Fruit fly (Drosophila melanogaster) whole organism, embryonic: ENCODE results near the gene CG14194.

Source experiments
- BEAF-32 ChIP-seq: fragments of 200-800 bp; sonication (Bioruptor generic); optimal IDR thresholded peaks from 3 replicates; lab custom pipeline; 2017; ENCODE audit warnings: missing biosample characterization, missing genetic modification characterization, mild to moderate bottlenecking, moderate library complexity, missing genetic modification reagents
- Bdp1 ChIP-seq: fragments of 200-800 bp; sonication (Bioruptor generic); optimal IDR thresholded peaks from 3 replicates; lab custom pipeline; 2016; ENCODE audit warnings: missing biosample characterization, missing genetic modification characterization
- Bgb ChIP-seq: fragments of 200-800 bp; sonication (Bioruptor generic); IDR thresholded peaks from 2 replicates; pipeline ENCODE4 v1.3.6; 2022; ENCODE audit warnings: missing biosample characterization, missing genetic modification characterization; ENCODE audit not compliant: partially characterized antibody
- CG11247 ChIP-seq: fragments of 200-800 bp; sonication (Bioruptor generic); IDR thresholded peaks from 2 replicates; pipeline ENCODE4 v1.3.6; 2022; ENCODE audit warnings: missing biosample characterization, missing genetic modification characterization
- CG12659 ChIP-seq: fragments of 200-800 bp; sonication (Bioruptor generic); optimal IDR thresholded peaks from 3 replicates; lab custom pipeline; 2017; ENCODE audit warnings: mild to moderate bottlenecking, missing biosample characterization, missing genetic modification reagents, missing genetic modification characterization
- CG13287 ChIP-seq: fragments of 200-800 bp; sonication (Bioruptor generic); IDR thresholded peaks from 2 replicates; pipeline ENCODE4 v1.3.6; 2022; ENCODE audit warnings: missing biosample characterization, missing genetic modification characterization; ENCODE audit not compliant: partially characterized antibody
- CG14860 ChIP-seq: fragments of 200-800 bp; sonication (Bioruptor generic); IDR thresholded peaks from 3 replicates; pipeline ENCODE4 v1.3.6; 2022; ENCODE audit warnings: missing biosample characterization, missing genetic modification characterization; ENCODE audit not compliant: partially characterized antibody
- CG15011 ChIP-seq: fragments of 200-800 bp; sonication (Bioruptor generic); optimal IDR thresholded peaks from 3 replicates; lab custom pipeline; 2018; ENCODE audit warnings: missing biosample characterization, mild to moderate bottlenecking, missing genetic modification characterization
- CG1603 ChIP-seq: fragments of 200-800 bp; sonication (Bioruptor generic); optimal IDR thresholded peaks from 2 replicates; lab custom pipeline; 2019; ENCODE audit warnings: missing biosample characterization, mild to moderate bottlenecking, missing genetic modification characterization, moderate library complexity
- CG16815 ChIP-seq: fragments of 200-800 bp; sonication (Bioruptor generic); optimal IDR thresholded peaks from 3 replicates; lab custom pipeline; 2017; ENCODE audit warnings: missing biosample characterization, mild to moderate bottlenecking, missing genetic modification characterization
- CG17802 ChIP-seq: fragments of 200-800 bp; sonication (Bioruptor generic); optimal IDR thresholded peaks from 2 replicates; lab custom pipeline; 2018; ENCODE audit warnings: missing biosample characterization, mild to moderate bottlenecking, missing genetic modification characterization, moderate library complexity
- CG34376 ChIP-seq: fragments of 200-800 bp; sonication (Bioruptor generic); optimal IDR thresholded peaks from 2 replicates; lab custom pipeline; 2018; ENCODE audit warnings: missing biosample characterization, mild to moderate bottlenecking, missing genetic modification characterization
- CG6791 ChIP-seq: fragments of 200-800 bp; sonication (Bioruptor generic); IDR thresholded peaks from 3 replicates; pipeline ENCODE4 v1.3.6; 2022; ENCODE audit warnings: missing biosample characterization, missing genetic modification characterization; ENCODE audit not compliant: partially characterized antibody
- CG7271 ChIP-seq: fragments of 200-800 bp; sonication (Bioruptor generic); optimal IDR thresholded peaks from 2 replicates; lab custom pipeline; 2018; ENCODE audit warnings: missing biosample characterization, mild to moderate bottlenecking, missing genetic modification characterization, moderate library complexity
- CG7839 ChIP-seq: fragments of 200-800 bp; sonication (Bioruptor generic); optimal IDR thresholded peaks from 3 replicates; lab custom pipeline; 2018; ENCODE audit warnings: missing biosample characterization, mild to moderate bottlenecking, missing genetic modification characterization, moderate library complexity
- CG7963 ChIP-seq: fragments of 200-800 bp; sonication (Bioruptor generic); IDR thresholded peaks from 3 replicates; pipeline ENCODE4 v1.3.6; 2022; ENCODE audit warnings: missing biosample characterization, missing genetic modification characterization; ENCODE audit not compliant: partially characterized antibody
- CG8359 ChIP-seq: fragments of 200-800 bp; sonication (Bioruptor generic); optimal IDR thresholded peaks from 2 replicates; lab custom pipeline; 2017; ENCODE audit warnings: missing biosample characterization, mild to moderate bottlenecking, missing genetic modification characterization, borderline replicate concordance
- CG9609 ChIP-seq: fragments of 200-800 bp; sonication (Bioruptor generic); optimal IDR thresholded peaks from 3 replicates; lab custom pipeline; 2016; ENCODE audit warnings: missing biosample characterization, missing genetic modification characterization
- CG9932 ChIP-seq: fragments of 200-800 bp; sonication (Bioruptor generic); IDR thresholded peaks from 2 replicates; pipeline ENCODE4 v1.3.6; 2022; ENCODE audit warnings: missing biosample characterization, missing genetic modification characterization
- Deaf1 ChIP-seq: fragments of 200-800 bp; optimal IDR thresholded peaks from 3 replicates; lab custom pipeline; 2019; ENCODE audit warnings: missing biosample characterization, mild to moderate bottlenecking, missing genetic modification characterization, moderate library complexity
- Dp ChIP-seq: fragments of 200-800 bp; sonication (Bioruptor generic); optimal IDR thresholded peaks from 2 replicates; lab custom pipeline; 2018; ENCODE audit warnings: missing biosample characterization, mild to moderate bottlenecking, missing genetic modification characterization, moderate library complexity
- Dref ChIP-seq: fragments of 200-800 bp; sonication (Bioruptor generic); IDR thresholded peaks from 2 replicates; pipeline ENCODE4 v1.3.6; 2022; ENCODE audit warnings: missing biosample characterization, missing genetic modification characterization
- Ets65A ChIP-seq: fragments of 200-800 bp; sonication (Bioruptor generic); peaks from one replicate; lab custom pipeline; 2016; ENCODE audit warnings: missing biosample characterization, missing genetic modification characterization
- Ets97D ChIP-seq: fragments of 200-800 bp; sonication (Bioruptor generic); optimal IDR thresholded peaks from 3 replicates; lab custom pipeline; 2016; ENCODE audit warnings: missing biosample characterization, missing genetic modification characterization
- NfI ChIP-seq: fragments of 200-800 bp; sonication (Bioruptor generic); optimal IDR thresholded peaks from 3 replicates; lab custom pipeline; 2018; ENCODE audit warnings: missing biosample characterization, mild to moderate bottlenecking, missing genetic modification characterization, moderate library complexity
- Oli ChIP-seq: fragments of 200-800 bp; sonication (Bioruptor generic); optimal IDR thresholded peaks from 2 replicates; lab custom pipeline; 2018; ENCODE audit warnings: missing biosample characterization, mild to moderate bottlenecking, missing genetic modification characterization, moderate library complexity
- Opbp ChIP-seq: fragments of 200-800 bp; sonication (Bioruptor generic); IDR thresholded peaks from 3 replicates; pipeline ENCODE4 v1.3.6; 2022; ENCODE audit warnings: missing biosample characterization, missing genetic modification characterization; ENCODE audit not compliant: partially characterized antibody
- Sry-β ChIP-seq: fragments of 200-800 bp; sonication (Bioruptor generic); optimal IDR thresholded peaks from 2 replicates; lab custom pipeline; 2018; ENCODE audit warnings: missing biosample characterization, mild to moderate bottlenecking, missing genetic modification characterization, moderate library complexity
- Xbp1 ChIP-seq: fragments of 200-800 bp; sonication (Bioruptor generic); optimal IDR thresholded peaks from 3 replicates; lab custom pipeline; 2016; ENCODE audit warnings: missing biosample characterization, mild to moderate bottlenecking, missing genetic modification characterization
- abd-A ChIP-seq: fragments of 200-800 bp; sonication (Bioruptor generic); optimal IDR thresholded peaks from 3 replicates; lab custom pipeline; 2019; ENCODE audit warnings: missing biosample characterization, mild to moderate bottlenecking, missing genetic modification characterization, moderate library complexity
- bsh ChIP-seq, 2 experiments: fragments of 200-800 bp; sonication (Bioruptor generic); optimal IDR thresholded peaks; 2 replicates each; lab custom pipeline; 2017 to 2018; ENCODE audit warnings: mild to moderate bottlenecking in 2 of 2, missing biosample characterization in 2 of 2, missing genetic modification characterization in 2 of 2, moderate library complexity in 1 of 2
- dysf ChIP-seq: fragments of 200-800 bp; sonication (Bioruptor generic); IDR thresholded peaks from 3 replicates; pipeline ENCODE4 v1.3.6; 2022; ENCODE audit warnings: missing biosample characterization, missing genetic modification characterization
- ems ChIP-seq: fragments of 200-800 bp; sonication (Bioruptor generic); optimal IDR thresholded peaks from 3 replicates; lab custom pipeline; 2016; ENCODE audit warnings: missing biosample characterization, missing genetic modification characterization
- ewg ChIP-seq: fragments of 200-800 bp; sonication (Bioruptor generic); optimal IDR thresholded peaks from 3 replicates; lab custom pipeline; 2017; ENCODE audit warnings: mild to moderate bottlenecking, missing biosample characterization, missing genetic modification reagents, missing genetic modification characterization
- gfzf ChIP-seq: fragments of 200-800 bp; sonication (Bioruptor generic); optimal IDR thresholded peaks from 2 replicates; lab custom pipeline; 2016; ENCODE audit warnings: missing biosample characterization, mild to moderate bottlenecking, missing genetic modification characterization, moderate library complexity
- hb ChIP-seq: fragments of 200-800 bp; sonication (Bioruptor generic); IDR thresholded peaks from 3 replicates; pipeline ENCODE4 v1.3.6; 2022; ENCODE audit warnings: missing biosample characterization, missing genetic modification characterization; ENCODE audit not compliant: partially characterized antibody
- hbn ChIP-seq: fragments of 200-800 bp; sonication (Bioruptor generic); IDR thresholded peaks from 2 replicates; pipeline ENCODE4 v1.3.6; 2022; ENCODE audit warnings: missing biosample characterization, missing genetic modification characterization; ENCODE audit not compliant: partially characterized antibody
- kni ChIP-seq: fragments of 200-800 bp; sonication (Bioruptor generic); optimal IDR thresholded peaks from 3 replicates; lab custom pipeline; 2017; ENCODE audit warnings: mild to moderate bottlenecking, missing biosample characterization, missing genetic modification reagents, missing genetic modification characterization
- nerfin-2 ChIP-seq: fragments of 200-800 bp; sonication (Bioruptor generic); IDR thresholded peaks from 2 replicates; pipeline ENCODE4 v1.3.6; 2022; ENCODE audit warnings: missing biosample characterization, missing genetic modification characterization; ENCODE audit not compliant: partially characterized antibody
- oc ChIP-seq: fragments of 200-800 bp; sonication (Bioruptor generic); optimal IDR thresholded peaks from 2 replicates; lab custom pipeline; 2018; ENCODE audit warnings: missing biosample characterization, mild to moderate bottlenecking, missing genetic modification characterization, moderate library complexity
- onecut ChIP-seq: fragments of 200-800 bp; sonication (Bioruptor generic); IDR thresholded peaks from 2 replicates; pipeline ENCODE4 v1.3.6; 2022; ENCODE audit warnings: missing biosample characterization, missing genetic modification characterization
- phol ChIP-seq: fragments of 200-800 bp; sonication (Bioruptor generic); optimal IDR thresholded peaks from 3 replicates; lab custom pipeline; 2018; ENCODE audit warnings: missing biosample characterization, mild to moderate bottlenecking, missing genetic modification characterization, moderate library complexity
- ro ChIP-seq: fragments of 200-800 bp; sonication (Bioruptor generic); IDR thresholded peaks from 2 replicates; pipeline ENCODE4 v1.3.6; 2022; ENCODE audit warnings: missing biosample characterization, missing genetic modification characterization
- sens ChIP-seq: fragments of 200-800 bp; sonication (Bioruptor generic); peaks from one replicate; lab custom pipeline; 2016; ENCODE audit warnings: missing biosample characterization, missing genetic modification characterization
- sim ChIP-seq: fragments of 200-800 bp; sonication (Bioruptor generic); IDR thresholded peaks from 2 replicates; pipeline ENCODE4 v1.3.6; 2022; ENCODE audit warnings: missing biosample characterization, missing genetic modification characterization
- toy ChIP-seq: fragments of 200-800 bp; sonication (Bioruptor generic); IDR thresholded peaks from 2 replicates; pipeline ENCODE4 v1.3.6; 2022; ENCODE audit warnings: missing biosample characterization, missing genetic modification characterization
- ttk ChIP-seq: fragments of 200-800 bp; sonication (Bioruptor generic); IDR thresholded peaks from 2 replicates; pipeline ENCODE4 v2.1.2; 2022; ENCODE audit warnings: missing biosample characterization, missing genetic modification characterization
- unc-4 ChIP-seq: fragments of 200-800 bp; sonication (Bioruptor generic); IDR thresholded peaks from 2 replicates; pipeline ENCODE4 v1.3.6; 2022; ENCODE audit warnings: missing biosample characterization, missing genetic modification characterization; ENCODE audit not compliant: partially characterized antibody
- zen2 ChIP-seq: fragments of 200-800 bp; sonication (Bioruptor generic); IDR thresholded peaks from 3 replicates; pipeline ENCODE4 v1.3.6; 2022; ENCODE audit warnings: missing biosample characterization, missing genetic modification characterization; ENCODE audit not compliant: partially characterized antibody

The CG14194 gene

dm6 chrX:19193336-19193735 lies at the start of gene CG14194, which contains the start of gene CG7914:
Gene CG14194, plus strand, starts transcription at chrX:19193555.
Gene CG7914, minus strand, starts transcription at chrX:19193448.
- TF ChIP-seq Ets97D (peak; percentile 27), hb (peak; percentile 86), onecut (GFP tag; lab: Robert Waterston, UW) (peak; percentile 19; the same call in 1 of the 2 replicates), Dp (peak; percentile 47), CG9932 (peak; percentile 15; the same call in 1 of the 2 replicates), toy (GFP tag; lab: Robert Waterston, UW) (no peak), sens (GFP tag; lab: Kevin White, UChicago) (peak; percentile 54), CG1603 (tag; lab: Kevin White, UChicago) (peak; percentile 60), CG7271 (tag; lab: Kevin White, UChicago) (no peak), gfzf (peak; percentile 24), CG13287 (GFP tag; lab: Robert Waterston, UW) (peak; percentile 81), unc-4 (GFP tag; lab: Robert Waterston, UW) (peak; percentile 70), oc (tag; lab: Kevin White, UChicago) (no peak), ems (no peak), CG9609 (GFP tag; lab: Kevin White, UChicago) (no peak), CG14860 (peak; percentile 86), bsh (GFP tag; optimal IDR thresholded peaks at IDR 0.05; lab: Kevin White, UChicago) (no peak), ttk (GFP tag; lab: Robert Waterston, UW) (no peak), Oli (tag; lab: Kevin White, UChicago) (no peak), nerfin-2 (GFP tag; lab: Robert Waterston, UW) (peak; percentile 93), hbn (GFP tag; lab: Robert Waterston, UW) (peak; percentile 69; the same call in 1 of the 2 replicates), ro (GFP tag; lab: Robert Waterston, UW) (no peak), CG8359 (no peak), kni (GFP tag; lab: Kevin White, UChicago) (no peak), dysf (GFP tag; lab: Robert Waterston, UW) (0 out of 3 replicates have a peak, but pooled peaks have one; percentile 27), sim (GFP tag; lab: Robert Waterston, UW) (no peak), CG34376 (peak; percentile 2), Deaf1 (tag; lab: Kevin White, UChicago) (no peak), CG6791 (peak; percentile 91), CG17802 (tag; lab: Kevin White, UChicago) (peak; percentile 10), BEAF-32 (GFP tag; lab: Kevin White, UChicago) (peak; percentile 62), CG7839 (no peak), abd-A (no peak), zen2 (GFP tag; lab: Robert Waterston, UW) (peak; percentile 75), CG15011 (no peak), CG11247 (GFP tag; lab: Robert Waterston, UW) (no peak), Ets65A (GFP tag; lab: Kevin White, UChicago) (peak; percentile 54), CG16815 (GFP tag; lab: Kevin White, UChicago) (no peak), Opbp (peak; percentile 87), Xbp1 (no peak), Sry-β (GFP tag; lab: Kevin White, UChicago) (peak; percentile 92), ewg (GFP tag; lab: Kevin White, UChicago) (no peak), CG7963 (GFP tag; lab: Robert Waterston, UW) (peak; percentile 84), Dref (GFP tag; lab: Robert Waterston, UW) (peak; percentile 96), phol (peak; percentile 22), Bgb (GFP tag; lab: Robert Waterston, UW) (peak; percentile 87), NfI (GFP tag; lab: Kevin White, UChicago) (peak; percentile 12), Bdp1 (GFP tag; lab: Kevin White, UChicago) (no peak), CG12659 (GFP tag; lab: Kevin White, UChicago) (peak; percentile 4)
